Worm (Caenorhabditis elegans) whole organism, L1 larva: Measurements from ENCODE around the gene ccch-5.

ENCODE experiments used
- C04F5.9 ChIP-seq: sonication (generic microtip); optimal IDR thresholded peaks from 2 replicates; lab custom pipeline; 2016; ENCODE audit warnings: missing genetic modification characterization, missing compliant biosample characterization
- aly-2 ChIP-seq: fragments of 150-350 bp; optimal IDR thresholded peaks from 2 replicates; lab custom pipeline; 2014; ENCODE audit warnings: missing biosample characterization, missing genetic modification characterization
- efl-3 ChIP-seq: fragments of 200-800 bp; sonication (Bioruptor generic); optimal IDR thresholded peaks from 2 replicates; lab custom pipeline; 2018; ENCODE audit warnings: mild to moderate bottlenecking, missing genetic modification characterization, missing compliant biosample characterization
- grh-1 ChIP-seq: fragments of 200-800 bp; sonication (Bioruptor generic); IDR thresholded peaks from 2 replicates; pipeline ENCODE4 v1.3.6; 2022; ENCODE audit warnings: missing genetic modification reagents, missing genetic modification characterization, missing compliant biosample characterization
- hlh-17 ChIP-seq: fragments of 200-800 bp; sonication (Bioruptor generic); optimal IDR thresholded peaks from 2 replicates; lab custom pipeline; 2018; ENCODE audit warnings: missing genetic modification characterization, mild to moderate bottlenecking, missing compliant biosample characterization, moderate library complexity, borderline replicate concordance
- nhr-20 ChIP-seq: sonication (generic microtip); optimal IDR thresholded peaks from 2 replicates; lab custom pipeline; 2016; ENCODE audit warnings: mild to moderate bottlenecking, missing genetic modification characterization, missing compliant biosample characterization
- nhr-28 ChIP-seq: fragments of 150-350 bp; optimal IDR thresholded peaks from 2 replicates; lab custom pipeline; 2014; ENCODE audit warnings: missing biosample characterization, missing genetic modification characterization
- nhr-77 ChIP-seq: fragments of 150-350 bp; optimal IDR thresholded peaks from 2 replicates; lab custom pipeline; 2014; ENCODE audit warnings: missing biosample characterization, missing genetic modification characterization
- zip-4 ChIP-seq: fragments of 200-800 bp; sonication (Bioruptor generic); optimal IDR thresholded peaks from 2 replicates; lab custom pipeline; 2018; ENCODE audit warnings: mild to moderate bottlenecking, missing genetic modification characterization, moderate library complexity, missing compliant biosample characterization

- TF ChIP-seq zip-4 (GFP tag; lab: Kevin White, UChicago) (no peak), nhr-77 (no peak), aly-2 (tag; lab: Kevin White, UChicago) (no peak), grh-1 (GFP tag; lab: Robert Waterston, UW) (no peak), nhr-20 (tag; lab: Kevin White, UChicago) (peak; percentile 25), hlh-17 (no peak), C04F5.9 (tag; lab: Kevin White, UChicago) (no peak), efl-3 (GFP tag; lab: Kevin White, UChicago) (no peak), nhr-28 (tag; lab: Kevin White, UChicago) (no peak)
Observed at ce11 chrIV:14883812-14884211, 35.6 kb upstream of the ccch-5 start.
